Worm (Caenorhabditis elegans) whole organism, L3 larva: ENCODE results near the gene rpl-29.

Experiments
- R02D3.7 ChIP-seq: fragments of 150-350 bp; optimal IDR thresholded peaks from 2 replicates; lab custom pipeline; 2014; ENCODE audit warnings: missing biosample characterization, missing genetic modification characterization
- ZK546.5 ChIP-seq: sonication (generic microtip); optimal IDR thresholded peaks from 2 replicates; lab custom pipeline; 2017; ENCODE audit warnings: missing biosample characterization, missing genetic modification characterization
- aly-2 ChIP-seq: fragments of 150-350 bp; optimal IDR thresholded peaks from 2 replicates; lab custom pipeline; 2014; ENCODE audit warnings: missing biosample characterization, missing genetic modification characterization
- ama-1 ChIP-seq: fragments of 150-350 bp; optimal IDR thresholded peaks from 2 replicates; lab custom pipeline; 2018
- ceh-28 ChIP-seq: fragments of 150-350 bp; optimal IDR thresholded peaks from 2 replicates; lab custom pipeline; 2014; ENCODE audit warnings: missing biosample characterization, missing genetic modification reagents, missing genetic modification characterization
- ceh-82 ChIP-seq: fragments of 150-350 bp; optimal IDR thresholded peaks from 2 replicates; lab custom pipeline; 2014; ENCODE audit warnings: missing biosample characterization, missing genetic modification characterization
- ceh-9 ChIP-seq: sonication (generic microtip); optimal IDR thresholded peaks from 2 replicates; lab custom pipeline; 2018; ENCODE audit warnings: missing biosample characterization, missing genetic modification characterization
- daf-12 ChIP-seq: fragments of 150-350 bp; optimal IDR thresholded peaks from 2 replicates; lab custom pipeline; 2014; ENCODE audit warnings: missing biosample characterization, missing genetic modification reagents, missing genetic modification characterization
- egl-27 ChIP-seq: sonication (generic microtip); optimal IDR thresholded peaks from 4 replicates; lab custom pipeline; 2017; ENCODE audit warnings: missing biosample characterization, missing genetic modification reagents, missing genetic modification characterization
- egl-5 ChIP-seq: fragments of 150-350 bp; optimal IDR thresholded peaks from 2 replicates; lab custom pipeline; 2017; ENCODE audit warnings: missing biosample characterization, missing genetic modification reagents, missing genetic modification characterization, inconsistent platforms
- elt-1 ChIP-seq: fragments of 150-350 bp; optimal IDR thresholded peaks from 2 replicates; lab custom pipeline; 2014; ENCODE audit warnings: missing biosample characterization, missing genetic modification characterization
- elt-2 ChIP-seq: sonication (generic microtip); optimal IDR thresholded peaks from 2 replicates; lab custom pipeline; 2016; ENCODE audit warnings: missing genetic modification reagents, mild to moderate bottlenecking, missing genetic modification characterization, missing compliant biosample characterization
- elt-3 ChIP-seq, 3 experiments: fragments of 150-350 bp in 1 of 3; sonication (generic microtip) in 2 of 3; optimal IDR thresholded peaks; 2 replicates in 2 of 3; 4 replicates in 1 of 3; lab custom pipeline; 2014 to 2017; ENCODE audit warnings: missing biosample characterization in 3 of 3, missing genetic modification characterization in 3 of 3
- eor-1 ChIP-seq, 2 experiments: fragments of 150-350 bp; optimal IDR thresholded peaks; 2 replicates each; lab custom pipeline; 2014 to 2018; ENCODE audit warnings: missing biosample characterization in 2 of 2, missing genetic modification characterization in 2 of 2
- fkh-2 ChIP-seq: fragments of 150-350 bp; optimal IDR thresholded peaks from 2 replicates; lab custom pipeline; 2014; ENCODE audit warnings: missing biosample characterization, missing genetic modification reagents, missing genetic modification characterization
- fos-1 ChIP-seq: fragments of 150-350 bp; optimal IDR thresholded peaks from 2 replicates; lab custom pipeline; 2014; ENCODE audit warnings: missing biosample characterization, missing genetic modification characterization
- hmg-11 ChIP-seq: sonication (generic microtip); optimal IDR thresholded peaks from 2 replicates; lab custom pipeline; 2016; ENCODE audit warnings: missing genetic modification characterization, missing compliant biosample characterization
- jun-1 ChIP-seq: fragments of 150-350 bp; optimal IDR thresholded peaks from 2 replicates; lab custom pipeline; 2014; ENCODE audit warnings: missing biosample characterization, missing genetic modification reagents, missing genetic modification characterization
- lin-15B ChIP-seq: fragments of 150-350 bp; optimal IDR thresholded peaks from 2 replicates; lab custom pipeline; 2014; ENCODE audit warnings: missing biosample characterization, missing genetic modification characterization
- lin-39 ChIP-seq: fragments of 150-350 bp; optimal IDR thresholded peaks from 2 replicates; lab custom pipeline; 2018; ENCODE audit warnings: missing biosample characterization, missing genetic modification reagents, missing genetic modification characterization
- lsy-12 ChIP-seq: sonication (generic microtip); optimal IDR thresholded peaks from 2 replicates; lab custom pipeline; 2016; ENCODE audit warnings: mild to moderate bottlenecking, missing genetic modification characterization, missing compliant biosample characterization
- mdl-1 ChIP-seq: fragments of 150-350 bp; optimal IDR thresholded peaks from 2 replicates; lab custom pipeline; 2014; ENCODE audit warnings: missing biosample characterization, missing genetic modification characterization
- mml-1 ChIP-seq: fragments of 150-350 bp; sonication (generic microtip); optimal IDR thresholded peaks from 3 replicates; lab custom pipeline; 2014; ENCODE audit warnings: missing biosample characterization, missing genetic modification characterization
- nfya-1 ChIP-seq: sonication (generic microtip); optimal IDR thresholded peaks from 2 replicates; lab custom pipeline; 2017; ENCODE audit warnings: missing genetic modification characterization, mild to moderate bottlenecking, missing compliant biosample characterization, antibody characterized with exemption, moderate library complexity; ENCODE audit not compliant: insufficient read depth
- nhr-11 ChIP-seq: fragments of 150-350 bp; optimal IDR thresholded peaks from 2 replicates; lab custom pipeline; 2014; ENCODE audit warnings: missing biosample characterization, missing genetic modification characterization
- nhr-12 ChIP-seq: fragments of 150-350 bp; optimal IDR thresholded peaks from 2 replicates; lab custom pipeline; 2014; ENCODE audit warnings: missing biosample characterization, missing genetic modification characterization
- nhr-23 ChIP-seq: fragments of 150-350 bp; optimal IDR thresholded peaks from 2 replicates; lab custom pipeline; 2014; ENCODE audit warnings: missing biosample characterization, missing genetic modification reagents, missing genetic modification characterization
- nhr-237 ChIP-seq: fragments of 150-350 bp; optimal IDR thresholded peaks from 2 replicates; lab custom pipeline; 2014; ENCODE audit warnings: missing biosample characterization, missing genetic modification characterization
- nhr-25 ChIP-seq: sonication (generic microtip); optimal IDR thresholded peaks from 2 replicates; lab custom pipeline; 2017; ENCODE audit warnings: missing biosample characterization, missing genetic modification characterization
- nhr-43 ChIP-seq: sonication (generic microtip); optimal IDR thresholded peaks from 2 replicates; lab custom pipeline; 2016; ENCODE audit warnings: mild to moderate bottlenecking, missing genetic modification characterization, missing compliant biosample characterization; ENCODE audit not compliant: poor library complexity, severe bottlenecking
- nhr-67 ChIP-seq: fragments of 150-350 bp; optimal IDR thresholded peaks from 2 replicates; lab custom pipeline; 2014; ENCODE audit warnings: missing biosample characterization, missing genetic modification characterization
- nhr-76 ChIP-seq: fragments of 150-350 bp; sonication (generic microtip); optimal IDR thresholded peaks from 5 replicates; lab custom pipeline; 2014; ENCODE audit warnings: missing biosample characterization, missing genetic modification characterization
- nhr-77 ChIP-seq: fragments of 150-350 bp; optimal IDR thresholded peaks from 2 replicates; lab custom pipeline; 2014; ENCODE audit warnings: missing biosample characterization, missing genetic modification characterization
- pha-4 ChIP-seq: fragments of 150-350 bp; optimal IDR thresholded peaks from 2 replicates; lab custom pipeline; 2014; ENCODE audit warnings: missing biosample characterization, missing genetic modification reagents, missing genetic modification characterization
- pqm-1 ChIP-seq: fragments of 150-350 bp; optimal IDR thresholded peaks from 2 replicates; lab custom pipeline; 2017; ENCODE audit warnings: missing biosample characterization, missing genetic modification characterization, inconsistent platforms
- sea-2 ChIP-seq: fragments of 150-350 bp; sonication (generic microtip); optimal IDR thresholded peaks from 4 replicates; lab custom pipeline; 2014; ENCODE audit warnings: missing biosample characterization, missing genetic modification reagents, missing genetic modification characterization
- skn-1 ChIP-seq: fragments of 150-350 bp; optimal IDR thresholded peaks from 2 replicates; lab custom pipeline; 2014; ENCODE audit warnings: missing biosample characterization, missing genetic modification characterization
- snpc-4 ChIP-seq: fragments of 150-350 bp; optimal IDR thresholded peaks from 2 replicates; lab custom pipeline; 2014; ENCODE audit warnings: missing biosample characterization, missing genetic modification characterization
- tbx-2 ChIP-seq: sonication (generic microtip); optimal IDR thresholded peaks from 2 replicates; lab custom pipeline; 2016; ENCODE audit warnings: mild to moderate bottlenecking, missing genetic modification characterization, missing compliant biosample characterization
- unc-39 ChIP-seq: sonication (generic microtip); optimal IDR thresholded peaks from 4 replicates; lab custom pipeline; 2017; ENCODE audit warnings: missing biosample characterization, missing genetic modification characterization
- unc-62 ChIP-seq: fragments of 150-350 bp; sonication (generic microtip); optimal IDR thresholded peaks from 4 replicates; lab custom pipeline; 2014; ENCODE audit warnings: missing biosample characterization, missing genetic modification reagents, missing genetic modification characterization
- zag-1 ChIP-seq: fragments of 150-350 bp; optimal IDR thresholded peaks from 2 replicates; lab custom pipeline; 2014; ENCODE audit warnings: missing biosample characterization, missing genetic modification characterization
- ztf-11 ChIP-seq: fragments of 150-350 bp; optimal IDR thresholded peaks from 2 replicates; lab custom pipeline; 2014; ENCODE audit warnings: missing biosample characterization, missing genetic modification characterization

Gene rpl-29

ce11 chrIV:13880803-13881202, 1.2 kb upstream of the rpl-29 start:
- TF ChIP-seq pqm-1 (tag; lab: Kevin White, UChicago) (no peak), elt-1 (tag; lab: Kevin White, UChicago) (no peak), ZK546.5 (no peak), nfya-1 (peak; percentile 18), nhr-67 (tag; lab: Kevin White, UChicago) (no peak), jun-1 (tag; lab: Kevin White, UChicago) (no peak), tbx-2 (tag; lab: Kevin White, UChicago) (no peak)

ce11 chrIV:13882573-13882972, 548 bp downstream of the rpl-29 start, which contains the start of gene thoc-7:
thoc-7 (plus strand) TSS chrIV:13882734.
- no peak for TF ChIP-seq fos-1 (tag; lab: Kevin White, UChicago)
- no peak for TF ChIP-seq elt-3 (tag; optimal IDR thresholded peaks at IDR 0.05; lab: Kevin White, UChicago)
- TF ChIP-seq ceh-9 (tag; lab: Kevin White, UChicago), result no peak
- TF ChIP-seq lin-15B, result no peak
- TF ChIP-seq unc-62 (GFP tag; lab: Kevin White, UChicago), result no peak
- TF ChIP-seq mml-1 (tag; lab: Kevin White, UChicago), result no peak
- peak; percentile 15 for TF ChIP-seq nhr-43 (tag; lab: Kevin White, UChicago)
- TF ChIP-seq snpc-4 (tag; lab: Kevin White, UChicago), result no peak
- no peak for TF ChIP-seq pha-4

DNA sequence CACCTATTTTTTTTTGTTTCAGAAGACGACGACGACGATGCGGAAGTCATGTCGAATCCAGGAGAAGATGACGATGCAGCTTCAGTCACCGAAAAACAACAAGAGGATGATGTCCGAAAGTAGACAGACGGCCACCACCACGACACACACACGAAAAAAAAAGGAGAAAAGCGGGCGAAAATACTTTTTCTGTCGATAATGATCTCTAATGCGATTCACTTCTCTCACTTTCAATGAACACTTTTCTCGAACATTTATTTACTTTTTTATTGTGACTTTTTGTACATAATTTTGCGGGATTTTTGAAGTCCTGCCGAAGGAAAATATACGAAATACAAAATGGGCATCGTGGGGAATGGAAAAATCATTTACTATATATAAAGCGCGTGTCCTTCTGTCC, 1.9 kb downstream of the rpl-29 start:
- TF ChIP-seq elt-1 (tag; lab: Kevin White, UChicago) (no peak), ama-1 (lab: Kevin White, UChicago) (no peak), nhr-43 (tag; lab: Kevin White, UChicago) (no peak), fkh-2 (tag; lab: Kevin White, UChicago) (no peak), nhr-25 (tag; lab: Kevin White, UChicago) (no peak), sea-2 (no peak), aly-2 (tag; lab: Kevin White, UChicago) (no peak), nhr-67 (tag; lab: Kevin White, UChicago) (no peak), ztf-11 (no peak), R02D3.7 (tag; lab: Kevin White, UChicago) (no peak), nhr-77 (no peak), mdl-1 (no peak), eor-1 (tag; optimal IDR thresholded peaks at IDR 0.05; lab: Kevin White, UChicago) (no peak), hmg-11 (tag; lab: Kevin White, UChicago) (no peak), unc-39 (tag; lab: Kevin White, UChicago) (no peak), jun-1 (tag; lab: Kevin White, UChicago) (no peak), pha-4 (no peak), nfya-1 (no peak)

- TF ChIP-seq egl-5 (tag; lab: Kevin White, UChicago) (peak; percentile 37), R02D3.7 (tag; lab: Kevin White, UChicago) (peak; percentile 46), lsy-12 (tag; lab: Kevin White, UChicago) (peak; percentile 92), lin-15B (peak; percentile 69), daf-12 (tag; lab: Kevin White, UChicago) (no peak), lin-39 (tag; lab: Kevin White, UChicago) (peak; percentile 98), ceh-28 (tag; lab: Kevin White, UChicago) (peak; percentile 75), tbx-2 (tag; lab: Kevin White, UChicago) (peak; percentile 66), fkh-2 (tag; lab: Kevin White, UChicago) (peak; percentile 43), elt-2 (tag; lab: Kevin White, UChicago) (peak; percentile 86), nhr-25 (tag; lab: Kevin White, UChicago) (peak; percentile 89), unc-39 (tag; lab: Kevin White, UChicago) (peak; percentile 17), nhr-43 (tag; lab: Kevin White, UChicago) (peak; percentile 75), mdl-1 (peak; percentile 68), skn-1 (tag; lab: Kevin White, UChicago) (no peak), nhr-77 (peak; percentile 62), nhr-11 (tag; lab: Kevin White, UChicago) (peak; percentile 62), egl-27 (tag; lab: Kevin White, UChicago) (peak; percentile 62), pha-4 (peak; percentile 75), ceh-82 (tag; lab: Kevin White, UChicago) (peak; percentile 2), nhr-237 (tag; lab: Kevin White, UChicago) (no peak), ceh-9 (tag; lab: Kevin White, UChicago) (no peak), elt-1 (tag; lab: Kevin White, UChicago) (no peak), hmg-11 (tag; lab: Kevin White, UChicago) (peak; percentile 99), unc-62 (GFP tag; lab: Kevin White, UChicago) (peak; percentile 64), pqm-1 (tag; lab: Kevin White, UChicago) (no peak), nfya-1 (peak; percentile 90), nhr-12 (tag; lab: Kevin White, UChicago) (no peak), aly-2 (tag; lab: Kevin White, UChicago) (peak; percentile 38), jun-1 (tag; lab: Kevin White, UChicago) (peak; percentile 90), zag-1 (tag; lab: Kevin White, UChicago) (peak; percentile 33), ama-1 (lab: Kevin White, UChicago) (no peak), nhr-76 (tag; lab: Kevin White, UChicago) (no peak), nhr-23 (tag; lab: Kevin White, UChicago) (peak; percentile 55), snpc-4 (tag; lab: Kevin White, UChicago) (peak; percentile 55)
These were observed 5.6 kb downstream of the rpl-29 start, which contains the start of gene lin-66 for ce11 chrIV:13887408-13888163. lin-66 (plus strand) TSS chrIV:13888079.
